Fruit fly (Drosophila melanogaster) Kc167 (cell line): Measurements from ENCODE around the gene dachs.

Source experiments
- insv ChIP-seq: fragments of >200 bp; optimal IDR thresholded peaks from 3 replicates; lab custom pipeline; 2018; ENCODE audit warnings: missing external identifiers
- ttk ChIP-seq: sonication (Bioruptor generic); optimal IDR thresholded peaks from 2 replicates; lab custom pipeline; 2017; ENCODE audit warnings: missing external identifiers

DNA sequence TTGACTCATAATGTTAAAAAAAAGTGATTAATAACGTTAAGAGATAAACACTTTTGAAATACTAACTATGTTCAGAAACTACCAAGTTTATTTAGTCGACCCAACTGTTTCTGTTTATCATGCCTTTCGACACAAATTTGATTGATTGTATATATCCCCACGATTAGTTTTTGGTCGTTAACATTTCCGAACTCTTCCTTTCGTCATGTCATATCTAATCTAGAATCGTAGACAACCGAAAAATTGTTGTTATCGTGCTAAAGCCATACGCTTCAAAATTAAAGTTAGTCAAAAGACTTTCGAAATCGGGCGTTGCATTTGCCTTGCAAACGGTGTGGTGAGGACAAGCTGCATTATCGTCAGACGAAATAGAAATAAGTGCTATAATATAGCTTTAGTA is 63.6 kb downstream of the dachs start:
- TF ChIP-seq ttk (no peak), insv (lab: Kevin White, UChicago) (no peak)
